Worm (Caenorhabditis elegans) whole organism, young adult: ENCODE measurements around the gene eftu-2.

Experiments used
- B0261.1 ChIP-seq: sonication (generic microtip); optimal IDR thresholded peaks from 2 replicates; lab custom pipeline; 2016; ENCODE audit warnings: mild to moderate bottlenecking, missing genetic modification characterization, moderate library complexity, missing compliant biosample characterization
- B0336.3 ChIP-seq: fragments of 200-800 bp; sonication (Bioruptor generic); IDR thresholded peaks from 2 replicates; pipeline ENCODE4 v1.3.6; 2022; ENCODE audit warnings: missing genetic modification characterization, missing compliant biosample characterization
- C06A6.2 ChIP-seq: fragments of 200-800 bp; sonication (Bioruptor generic); conservative IDR thresholded peaks from 2 replicates; pipeline ENCODE4 v1.3.6; 2022; ENCODE audit warnings: missing genetic modification characterization, missing compliant biosample characterization
- F22D6.2 ChIP-seq: sonication (generic microtip); optimal IDR thresholded peaks from 2 replicates; lab custom pipeline; 2016; ENCODE audit warnings: mild to moderate bottlenecking, missing genetic modification characterization, missing compliant biosample characterization
- F49E8.2 ChIP-seq: sonication (generic microtip); optimal IDR thresholded peaks from 3 replicates; lab custom pipeline; 2017; ENCODE audit warnings: missing genetic modification characterization, mild to moderate bottlenecking, missing compliant biosample characterization, antibody characterized with exemption, moderate library complexity; ENCODE audit not compliant: insufficient read depth
- F52B5.7 ChIP-seq: sonication (generic microtip); optimal IDR thresholded peaks from 2 replicates; lab custom pipeline; 2016; ENCODE audit warnings: mild to moderate bottlenecking, missing genetic modification characterization, missing compliant biosample characterization
- ZK185.1 ChIP-seq: sonication (generic microtip); optimal IDR thresholded peaks from 2 replicates; lab custom pipeline; 2016; ENCODE audit warnings: mild to moderate bottlenecking, missing genetic modification characterization, missing compliant biosample characterization; ENCODE audit not compliant: poor library complexity, severe bottlenecking
- aptf-2 ChIP-seq: fragments of 200-800 bp; sonication (Bioruptor generic); conservative IDR thresholded peaks from 2 replicates; pipeline ENCODE4 v1.3.6; 2022; ENCODE audit warnings: missing genetic modification reagents, missing genetic modification characterization, missing compliant biosample characterization
- attf-3 ChIP-seq: fragments of 200-800 bp; sonication (Bioruptor generic); conservative IDR thresholded peaks from 2 replicates; pipeline ENCODE4 v1.3.6; 2022; ENCODE audit warnings: missing genetic modification reagents, missing genetic modification characterization, missing compliant biosample characterization
- attf-5 ChIP-seq: fragments of 200-800 bp; sonication (Bioruptor generic); optimal IDR thresholded peaks from 2 replicates; lab custom pipeline; 2018; ENCODE audit warnings: mild to moderate bottlenecking, missing genetic modification characterization, missing compliant biosample characterization
- bed-1 ChIP-seq: fragments of 200-800 bp; sonication (Bioruptor generic); IDR thresholded peaks from 2 replicates; pipeline ENCODE4 v1.3.6; 2022; ENCODE audit warnings: missing genetic modification reagents, missing genetic modification characterization, missing compliant biosample characterization
- ceh-27 ChIP-seq: fragments of 200-800 bp; sonication (Bioruptor generic); optimal IDR thresholded peaks from 2 replicates; lab custom pipeline; 2018; ENCODE audit warnings: mild to moderate bottlenecking, missing genetic modification characterization, moderate library complexity, missing compliant biosample characterization
- chd-7 ChIP-seq: sonication (generic microtip); optimal IDR thresholded peaks from 2 replicates; lab custom pipeline; 2016; ENCODE audit warnings: mild to moderate bottlenecking, missing genetic modification characterization, moderate library complexity, missing compliant biosample characterization
- dpff-1 ChIP-seq: sonication (generic microtip); optimal IDR thresholded peaks from 2 replicates; lab custom pipeline; 2017; ENCODE audit warnings: mild to moderate bottlenecking, missing genetic modification characterization, missing compliant biosample characterization
- ets-4 ChIP-seq: fragments of 200-800 bp; sonication (Bioruptor generic); optimal IDR thresholded peaks from 2 replicates; lab custom pipeline; 2018; ENCODE audit warnings: mild to moderate bottlenecking, missing genetic modification characterization, missing compliant biosample characterization
- hlh-12 ChIP-seq: sonication (generic microtip); optimal IDR thresholded peaks from 2 replicates; lab custom pipeline; 2016; ENCODE audit warnings: missing genetic modification characterization, missing compliant biosample characterization
- hmg-1.2 ChIP-seq: fragments of 200-800 bp; sonication (Bioruptor generic); IDR thresholded peaks from 2 replicates; pipeline ENCODE4 v1.3.6; 2022; ENCODE audit warnings: missing genetic modification reagents, missing genetic modification characterization, missing compliant biosample characterization
- hrde-1 ChIP-seq: sonication (generic microtip); optimal IDR thresholded peaks from 2 replicates; lab custom pipeline; 2016; ENCODE audit warnings: missing genetic modification characterization, mild to moderate bottlenecking, missing compliant biosample characterization, moderate library complexity, missing genotype, missing genetic modification reagents, borderline replicate concordance
- madf-3 ChIP-seq: fragments of 200-800 bp; sonication (Bioruptor generic); IDR thresholded peaks from 2 replicates; pipeline ENCODE4 v1.3.6; 2022; ENCODE audit warnings: missing genetic modification reagents, missing genetic modification characterization, missing compliant biosample characterization
- mcd-1 ChIP-seq: fragments of 200-800 bp; sonication (Bioruptor generic); IDR thresholded peaks from 2 replicates; pipeline ENCODE4 v1.3.6; 2022; ENCODE audit warnings: missing genetic modification reagents, missing genetic modification characterization, missing compliant biosample characterization
- mel-28 ChIP-seq: sonication (generic microtip); optimal IDR thresholded peaks from 2 replicates; lab custom pipeline; 2016; ENCODE audit warnings: borderline replicate concordance, mild to moderate bottlenecking, missing genetic modification characterization, missing compliant biosample characterization
- mes-4 ChIP-seq: sonication (generic microtip); optimal IDR thresholded peaks from 2 replicates; lab custom pipeline; 2016; ENCODE audit warnings: missing genotype, missing genetic modification characterization, missing compliant biosample characterization
- nhr-120 ChIP-seq: fragments of 200-800 bp; sonication (Bioruptor generic); IDR thresholded peaks from 2 replicates; pipeline ENCODE4 v1.3.6; 2022; ENCODE audit warnings: missing genetic modification characterization, missing compliant biosample characterization
- pha-4 ChIP-seq: fragments of 150-350 bp; sonication (generic microtip); optimal IDR thresholded peaks from 2 replicates; lab custom pipeline; 2014; ENCODE audit warnings: missing biosample characterization, missing genetic modification reagents, missing genetic modification characterization
- rpc-1 ChIP-seq, 2 experiments: fragments of 150-350 bp in 1 of 2; sonication (generic microtip) in 1 of 2; optimal IDR thresholded peaks; 2 replicates each; lab custom pipeline; 2014 to 2018; ENCODE audit warnings: missing biosample characterization in 1 of 2, missing genetic modification characterization in 1 of 2, missing genetic modification reagents in 1 of 2, missing genotype in 1 of 2
- sdz-38 ChIP-seq: sonication (generic microtip); optimal IDR thresholded peaks from 2 replicates; lab custom pipeline; 2016; ENCODE audit warnings: missing genotype, missing genetic modification characterization, missing compliant biosample characterization
- sea-2 ChIP-seq: fragments of 200-800 bp; sonication (Bioruptor generic); IDR thresholded peaks from 2 replicates; pipeline ENCODE4 v1.3.6; 2022; ENCODE audit warnings: missing genetic modification characterization, missing compliant biosample characterization
- snpc-3.4 ChIP-seq: sonication (generic microtip); optimal IDR thresholded peaks from 2 replicates; lab custom pipeline; 2017; ENCODE audit warnings: missing genetic modification characterization, mild to moderate bottlenecking, missing compliant biosample characterization, antibody characterized with exemption, moderate library complexity, missing genotype, missing genetic modification reagents
- somi-1 ChIP-seq: fragments of 200-800 bp; sonication (Bioruptor generic); optimal IDR thresholded peaks from 2 replicates; lab custom pipeline; 2018; ENCODE audit warnings: mild to moderate bottlenecking, missing genetic modification characterization, missing compliant biosample characterization
- sptf-2 ChIP-seq: fragments of 200-800 bp; sonication (Bioruptor generic); optimal IDR thresholded peaks from 2 replicates; lab custom pipeline; 2018; ENCODE audit warnings: mild to moderate bottlenecking, missing genetic modification characterization, missing compliant biosample characterization
- tlf-1 ChIP-seq: fragments of 200-800 bp; sonication (Bioruptor generic); optimal IDR thresholded peaks from 2 replicates; lab custom pipeline; 2018; ENCODE audit warnings: mild to moderate bottlenecking, missing genetic modification characterization, missing compliant biosample characterization
- xnd-1 ChIP-seq: sonication (generic microtip); optimal IDR thresholded peaks from 2 replicates; lab custom pipeline; 2016; ENCODE audit warnings: missing genotype, missing genetic modification reagents, missing genetic modification characterization, missing compliant biosample characterization
- ztf-25 ChIP-seq: fragments of 200-800 bp; sonication (Bioruptor generic); IDR thresholded peaks from 2 replicates; pipeline ENCODE4 v1.3.6; 2022; ENCODE audit warnings: missing genetic modification reagents, missing genetic modification characterization, missing compliant biosample characterization
- ztf-3 ChIP-seq: fragments of 200-800 bp; sonication (Bioruptor generic); optimal IDR thresholded peaks from 2 replicates; lab custom pipeline; 2018; ENCODE audit warnings: mild to moderate bottlenecking, missing genetic modification characterization, missing compliant biosample characterization

Gene eftu-2

ce11 chrIII:6030483-6030882 is 21.1 kb downstream of the eftu-2 start, which contains the start of gene ZK328.6:
Gene ZK328.6 (minus strand): TSS chrIII:6030583.
- TF ChIP-seq F49E8.2 (tag; lab: Kevin White, UChicago) (no peak), mcd-1 (GFP tag; lab: Robert Waterston, UW) (no peak), bed-1 (GFP tag; lab: Robert Waterston, UW) (no peak), hlh-12 (tag; lab: Kevin White, UChicago) (no peak), tlf-1 (no peak), pha-4 (tag; lab: Kevin White, UChicago) (no peak)

- TF ChIP-seq madf-3 (GFP tag; lab: Robert Waterston, UW) (no peak), F52B5.7 (tag; lab: Kevin White, UChicago) (no peak), mes-4 (no peak), ztf-25 (GFP tag; lab: Robert Waterston, UW) (no peak), sea-2 (GFP tag; lab: Robert Waterston, UW) (no peak)
Observed at ce11 chrIII:6039370-6039769, 30.0 kb downstream of the eftu-2 start, which contains the start of gene ift-139. Gene ift-139 (minus strand): TSS chrIII:6039470.

DNA sequence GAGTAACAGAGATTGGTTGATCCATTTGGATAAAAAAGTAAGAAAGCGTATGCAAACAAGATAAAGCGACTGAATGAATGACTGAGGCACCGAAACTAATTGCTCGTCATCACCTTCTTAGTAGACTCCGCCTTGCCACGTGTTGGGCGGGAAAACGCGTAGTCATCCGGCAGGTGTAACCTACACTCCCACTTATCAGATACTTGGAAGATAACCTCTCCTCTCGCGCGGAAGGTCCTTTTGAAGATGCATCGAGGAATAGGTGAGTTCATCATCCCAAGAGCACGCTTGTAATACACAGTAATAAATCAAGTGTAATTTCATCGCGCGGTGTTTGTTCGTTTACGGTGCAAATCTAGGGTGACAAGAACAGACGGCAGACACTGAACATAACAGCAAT is 37.5 kb downstream of the eftu-2 start, which contains the start of gene tbx-11:
Gene tbx-11, minus strand, starts transcription at position 101 of the 400 bp plus-strand sequence.
- TF ChIP-seq snpc-3.4 (tag; lab: Kevin White, UChicago): no peak
- no peak for TF ChIP-seq hrde-1
- TF ChIP-seq xnd-1 (tag; lab: Kevin White, UChicago): no peak
- no peak for TF ChIP-seq B0336.3 (GFP tag; lab: Robert Waterston, UW)
- no peak for TF ChIP-seq ceh-27 (GFP tag; lab: Kevin White, UChicago)
- TF ChIP-seq aptf-2 (GFP tag; lab: Robert Waterston, UW): no peak
- no peak for TF ChIP-seq ZK185.1
- TF ChIP-seq B0261.1: no peak
- no peak for TF ChIP-seq sdz-38 (tag; lab: Kevin White, UChicago)
- no peak for TF ChIP-seq attf-5 (GFP tag; lab: Kevin White, UChicago)
- no peak for TF ChIP-seq nhr-120 (GFP tag; lab: Robert Waterston, UW)
- TF ChIP-seq ets-4: no peak
- no peak for TF ChIP-seq rpc-1 (optimal IDR thresholded peaks at IDR 0.05; lab: Kevin White, UChicago)
- no peak for TF ChIP-seq rpc-1 (tag; optimal IDR thresholded peaks at IDR 0.05; lab: Kevin White, UChicago)
- TF ChIP-seq dpff-1 (tag; lab: Kevin White, UChicago): no peak
- TF ChIP-seq somi-1 (GFP tag; lab: Kevin White, UChicago): no peak

DNA sequence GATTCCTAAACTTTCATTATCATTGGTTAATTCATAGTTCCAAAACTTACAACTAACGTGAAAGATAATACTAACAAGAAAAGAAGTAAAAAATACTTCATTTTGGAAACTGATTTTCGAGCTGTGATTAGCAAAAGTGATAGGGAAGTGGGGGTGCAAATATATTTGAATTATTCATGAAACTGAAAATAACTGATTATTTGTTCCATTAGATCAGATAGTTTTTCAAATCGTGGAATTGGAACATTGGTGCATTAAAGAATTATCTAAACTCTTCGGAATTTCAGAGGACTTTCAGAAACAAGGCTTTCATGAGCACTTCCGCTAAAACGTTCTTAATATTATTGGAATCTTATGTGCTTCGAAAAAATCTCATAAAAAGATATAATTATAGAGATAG is 46.3 kb downstream of the eftu-2 start, which contains the start of gene F40H6.5:
Gene F40H6.5, minus strand, starts transcription at position 101 of the 400 bp plus-strand sequence.
- TF ChIP-seq sdz-38 (tag; lab: Kevin White, UChicago): no peak
- TF ChIP-seq attf-3 (GFP tag; lab: Robert Waterston, UW): no peak
- TF ChIP-seq ztf-3 (GFP tag; lab: Kevin White, UChicago): no peak
- TF ChIP-seq sea-2 (GFP tag; lab: Robert Waterston, UW): no peak
- TF ChIP-seq hmg-1.2: no peak
- no peak for TF ChIP-seq F22D6.2 (tag; lab: Kevin White, UChicago)
- TF ChIP-seq C06A6.2 (GFP tag; lab: Robert Waterston, UW): no peak
- TF ChIP-seq chd-7 (tag; lab: Kevin White, UChicago): no peak
- no peak for TF ChIP-seq mel-28 (tag; lab: Kevin White, UChicago)
- TF ChIP-seq sptf-2 (GFP tag; lab: Kevin White, UChicago): no peak
- TF ChIP-seq, all 124 proteins: peak for 0
